Worm (Caenorhabditis elegans) whole organism, L3 larva: ENCODE measurements around the gene msp-56.
A peak's percentile ranks its signal among the peaks of the same experiment; 100 is the strongest.

Experiments used
- aly-2 ChIP-seq: fragments of 150-350 bp; optimal IDR thresholded peaks from 2 replicates; lab custom pipeline; 2014; ENCODE audit warnings: missing biosample characterization, missing genetic modification characterization
- daf-12 ChIP-seq: fragments of 150-350 bp; optimal IDR thresholded peaks from 2 replicates; lab custom pipeline; 2014; ENCODE audit warnings: missing biosample characterization, missing genetic modification reagents, missing genetic modification characterization
- hmg-11 ChIP-seq: sonication (generic microtip); optimal IDR thresholded peaks from 2 replicates; lab custom pipeline; 2016; ENCODE audit warnings: missing genetic modification characterization, missing compliant biosample characterization
- lin-39 ChIP-seq: fragments of 150-350 bp; optimal IDR thresholded peaks from 2 replicates; lab custom pipeline; 2018; ENCODE audit warnings: missing biosample characterization, missing genetic modification reagents, missing genetic modification characterization
- nfya-1 ChIP-seq: sonication (generic microtip); optimal IDR thresholded peaks from 2 replicates; lab custom pipeline; 2017; ENCODE audit warnings: missing genetic modification characterization, mild to moderate bottlenecking, missing compliant biosample characterization, antibody characterized with exemption, moderate library complexity; ENCODE audit not compliant: insufficient read depth
- nhr-12 ChIP-seq: fragments of 150-350 bp; optimal IDR thresholded peaks from 2 replicates; lab custom pipeline; 2014; ENCODE audit warnings: missing biosample characterization, missing genetic modification characterization
- nhr-25 ChIP-seq: sonication (generic microtip); optimal IDR thresholded peaks from 2 replicates; lab custom pipeline; 2017; ENCODE audit warnings: missing biosample characterization, missing genetic modification characterization
- pha-4 ChIP-seq: fragments of 150-350 bp; optimal IDR thresholded peaks from 2 replicates; lab custom pipeline; 2014; ENCODE audit warnings: missing biosample characterization, missing genetic modification reagents, missing genetic modification characterization
- pqm-1 ChIP-seq: fragments of 150-350 bp; optimal IDR thresholded peaks from 2 replicates; lab custom pipeline; 2017; ENCODE audit warnings: missing biosample characterization, missing genetic modification characterization, inconsistent platforms
- snpc-4 ChIP-seq: fragments of 150-350 bp; optimal IDR thresholded peaks from 2 replicates; lab custom pipeline; 2014; ENCODE audit warnings: missing biosample characterization, missing genetic modification characterization
- tbx-2 ChIP-seq: sonication (generic microtip); optimal IDR thresholded peaks from 2 replicates; lab custom pipeline; 2016; ENCODE audit warnings: mild to moderate bottlenecking, missing genetic modification characterization, missing compliant biosample characterization
- zag-1 ChIP-seq: fragments of 150-350 bp; optimal IDR thresholded peaks from 2 replicates; lab custom pipeline; 2014; ENCODE audit warnings: missing biosample characterization, missing genetic modification characterization
- ztf-11 ChIP-seq: fragments of 150-350 bp; optimal IDR thresholded peaks from 2 replicates; lab custom pipeline; 2014; ENCODE audit warnings: missing biosample characterization, missing genetic modification characterization

DNA sequence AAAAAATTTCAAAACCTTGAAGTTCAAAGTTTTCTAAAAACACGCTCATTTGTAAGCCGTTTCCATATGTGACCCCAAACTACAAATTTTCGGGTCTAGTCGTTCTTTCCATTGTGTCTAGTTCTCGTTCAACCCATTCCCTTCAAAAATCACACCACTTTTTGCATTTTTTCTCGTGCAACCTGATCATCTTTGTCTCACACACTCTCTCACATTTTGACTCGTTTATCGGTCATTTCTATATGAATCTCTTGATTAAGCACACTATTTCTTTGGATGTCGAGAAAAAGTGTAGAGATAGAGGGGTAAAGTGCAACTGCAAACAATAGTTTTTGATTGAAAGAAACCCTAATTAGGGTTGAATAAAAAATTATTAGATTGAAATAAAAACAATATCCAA lies 37.8 kb upstream of the msp-56 start:
- no peak for TF ChIP-seq hmg-11
- TF ChIP-seq nhr-12 = no peak
- peak; percentile 58 for TF ChIP-seq pqm-1
- TF ChIP-seq pha-4 (tag; lab: Kevin White, UChicago) = peak; percentile 76
- TF ChIP-seq ztf-11 (tag; lab: Kevin White, UChicago) = no peak
- TF ChIP-seq nhr-25 (tag; lab: Kevin White, UChicago) = peak; percentile 74
- TF ChIP-seq aly-2 (tag; lab: Kevin White, UChicago) = no peak
- TF ChIP-seq lin-39 = no peak
- peak; percentile 38 for TF ChIP-seq nfya-1 (tag; lab: Kevin White, UChicago)
- peak; percentile 52 for TF ChIP-seq snpc-4
- TF ChIP-seq tbx-2 (tag; lab: Kevin White, UChicago) = no peak
- TF ChIP-seq daf-12 = no peak
- TF ChIP-seq zag-1 (tag; lab: Kevin White, UChicago) = no peak
